Worm (Caenorhabditis elegans): ENCODE results near the gene R09F10.3.

ce11 chrX:8294586-8294985 lies at the start of gene R09F10.3:
- TF ChIP-seq hmg-20 (GFP tag; IDR thresholded peaks at IDR 0.05) (no peak), pha-4 (tag; optimal IDR thresholded peaks at IDR 0.05) (no peak), unc-130 (GFP tag; optimal IDR thresholded peaks at IDR 0.05) (no peak), nfya-1 (tag; optimal IDR thresholded peaks at IDR 0.05; ENCODE audit: borderline replicate concordance, insufficient read depth) (no peak)
